Worm (Caenorhabditis elegans): ENCODE measurements around the gene C34E10.9.

- TF ChIP-seq npax-4 (tag; optimal IDR thresholded peaks at IDR 0.05) (no peak), dmd-4 (tag; optimal IDR thresholded peaks at IDR 0.05; ENCODE audit: borderline replicate concordance) (no peak), pag-3 (tag; optimal IDR thresholded peaks at IDR 0.05; ENCODE audit: borderline replicate concordance) (no peak), ceh-14 (tag; optimal IDR thresholded peaks at IDR 0.05) (no peak), unc-3 (GFP tag; conservative IDR thresholded peaks at IDR 0.05) (no peak), unc-3 (tag; optimal IDR thresholded peaks at IDR 0.05) (no peak), pha-4 (tag; optimal IDR thresholded peaks at IDR 0.05) (no peak), sox-4 (tag; optimal IDR thresholded peaks at IDR 0.05) (no peak)
Observed at ce11 chrIII:5273396-5273857, 10.2 kb upstream of the C34E10.9 start, which contains the start of gene ztf-8.
